Fruit fly (Drosophila melanogaster) whole organism, embryonic: Measurements from ENCODE around the gene CG15475.

Source experiments
- ATbp ChIP-seq: fragments of 200-800 bp; sonication (Bioruptor generic); optimal IDR thresholded peaks from 2 replicates; lab custom pipeline; 2017; ENCODE audit warnings: missing biosample characterization, mild to moderate bottlenecking, missing genetic modification characterization, missing genetic modification reagents
- Atf3 ChIP-seq: fragments of 200-800 bp; sonication (Bioruptor generic); optimal IDR thresholded peaks from 3 replicates; lab custom pipeline; 2016; ENCODE audit warnings: missing biosample characterization, missing genetic modification characterization
- Awh ChIP-seq: fragments of 200-800 bp; sonication (Bioruptor generic); IDR thresholded peaks from 2 replicates; pipeline ENCODE4, ENCODE4 v1.3.6; 2022; ENCODE audit warnings: missing biosample characterization, missing genetic modification characterization
- B-H2 ChIP-seq: fragments of 200-800 bp; sonication (Bioruptor generic); optimal IDR thresholded peaks from 2 replicates; lab custom pipeline; 2018; ENCODE audit warnings: missing biosample characterization, mild to moderate bottlenecking, missing genetic modification characterization
- BtbVII ChIP-seq: fragments of 200-800 bp; sonication (Bioruptor generic); optimal IDR thresholded peaks from 3 replicates; lab custom pipeline; 2017; ENCODE audit warnings: missing biosample characterization, mild to moderate bottlenecking, missing genetic modification characterization
- CG10462 ChIP-seq: fragments of 200-800 bp; sonication (Bioruptor generic); optimal IDR thresholded peaks from 2 replicates; lab custom pipeline; 2016; ENCODE audit warnings: missing biosample characterization, missing genetic modification characterization
- CG10565 ChIP-seq: fragments of 200-800 bp; sonication (Bioruptor generic); optimal IDR thresholded peaks from 3 replicates; lab custom pipeline; 2016; ENCODE audit warnings: missing biosample characterization, mild to moderate bottlenecking, missing genetic modification characterization
- CG12299 ChIP-seq: fragments of 200-800 bp; sonication (Bioruptor generic); optimal IDR thresholded peaks from 2 replicates; lab custom pipeline; 2018; ENCODE audit warnings: missing biosample characterization, mild to moderate bottlenecking, missing genetic modification characterization
- CG12744 ChIP-seq: fragments of 200-800 bp; sonication (Bioruptor generic); optimal IDR thresholded peaks from 2 replicates; lab custom pipeline; 2016; ENCODE audit warnings: missing biosample characterization, missing genetic modification characterization
- CG13424 ChIP-seq: fragments of 200-800 bp; sonication (Bioruptor generic); optimal IDR thresholded peaks from 2 replicates; lab custom pipeline; 2019; ENCODE audit warnings: missing biosample characterization, mild to moderate bottlenecking, missing genetic modification characterization, moderate library complexity
- CG15601 ChIP-seq: fragments of 200-800 bp; sonication (Bioruptor generic); optimal IDR thresholded peaks from 3 replicates; lab custom pipeline; 2019; ENCODE audit warnings: missing biosample characterization, mild to moderate bottlenecking, missing genetic modification characterization, moderate library complexity
- CG18262 ChIP-seq: fragments of 200-800 bp; optimal IDR thresholded peaks from 3 replicates; lab custom pipeline; 2019; ENCODE audit warnings: missing biosample characterization, mild to moderate bottlenecking, missing genetic modification characterization, moderate library complexity
- CG2116 ChIP-seq: fragments of 200-800 bp; sonication (Bioruptor generic); optimal IDR thresholded peaks from 3 replicates; lab custom pipeline; 2018; ENCODE audit warnings: missing biosample characterization, mild to moderate bottlenecking, missing genetic modification characterization
- CG30403 ChIP-seq: fragments of 200-800 bp; sonication (Bioruptor generic); optimal IDR thresholded peaks from 3 replicates; lab custom pipeline; 2016; ENCODE audit warnings: missing biosample characterization, missing genetic modification characterization
- CG43689 ChIP-seq: fragments of 200-800 bp; sonication (Bioruptor generic); IDR thresholded peaks from 2 replicates; pipeline ENCODE4 v1.3.6; 2022; ENCODE audit warnings: missing biosample characterization, missing genetic modification characterization
- CG4707 ChIP-seq: fragments of 200-800 bp; sonication (Bioruptor generic); optimal IDR thresholded peaks from 2 replicates; lab custom pipeline; 2018; ENCODE audit warnings: missing biosample characterization, mild to moderate bottlenecking, missing genetic modification characterization, moderate library complexity
- CG6765 ChIP-seq: fragments of 200-800 bp; sonication (Bioruptor generic); optimal IDR thresholded peaks from 3 replicates; lab custom pipeline; 2017; ENCODE audit warnings: missing biosample characterization, mild to moderate bottlenecking, missing genetic modification characterization
- CG7271 ChIP-seq: fragments of 200-800 bp; sonication (Bioruptor generic); optimal IDR thresholded peaks from 2 replicates; lab custom pipeline; 2018; ENCODE audit warnings: missing biosample characterization, mild to moderate bottlenecking, missing genetic modification characterization, moderate library complexity
- CG7928 ChIP-seq: fragments of 200-800 bp; sonication (Bioruptor generic); optimal IDR thresholded peaks from 2 replicates; lab custom pipeline; 2017; ENCODE audit warnings: missing biosample characterization, mild to moderate bottlenecking, missing genetic modification characterization
- CG9609 ChIP-seq: fragments of 200-800 bp; sonication (Bioruptor generic); optimal IDR thresholded peaks from 3 replicates; lab custom pipeline; 2016; ENCODE audit warnings: missing biosample characterization, missing genetic modification characterization
- CG9797 ChIP-seq: fragments of 200-800 bp; sonication (Bioruptor generic); optimal IDR thresholded peaks from 3 replicates; lab custom pipeline; 2018; ENCODE audit warnings: missing biosample characterization, mild to moderate bottlenecking, missing genetic modification characterization
- D19B ChIP-seq: fragments of 200-800 bp; sonication (Bioruptor generic); optimal IDR thresholded peaks from 2 replicates; lab custom pipeline; 2017; ENCODE audit warnings: missing biosample characterization, mild to moderate bottlenecking, missing genetic modification characterization
- Deaf1 ChIP-seq: fragments of 200-800 bp; optimal IDR thresholded peaks from 3 replicates; lab custom pipeline; 2019; ENCODE audit warnings: missing biosample characterization, mild to moderate bottlenecking, missing genetic modification characterization, moderate library complexity
- Dip2 ChIP-seq: fragments of 200-800 bp; sonication (Bioruptor generic); IDR thresholded peaks from 2 replicates; pipeline ENCODE4 v1.3.6; 2022; ENCODE audit warnings: missing biosample characterization, missing genetic modification characterization
- Dll ChIP-seq: fragments of 200-800 bp; sonication (Bioruptor generic); IDR thresholded peaks from 4 replicates; pipeline ENCODE4 v1.3.6; 2022; ENCODE audit warnings: missing biosample characterization, missing genetic modification characterization; ENCODE audit not compliant: partially characterized antibody
- Elba2 ChIP-seq: fragments of 200-800 bp; sonication (Bioruptor generic); optimal IDR thresholded peaks from 3 replicates; lab custom pipeline; 2016; ENCODE audit warnings: missing biosample characterization, missing genetic modification characterization
- Ets97D ChIP-seq: fragments of 200-800 bp; sonication (Bioruptor generic); optimal IDR thresholded peaks from 3 replicates; lab custom pipeline; 2016; ENCODE audit warnings: missing biosample characterization, missing genetic modification characterization
- Gsc ChIP-seq: fragments of 200-800 bp; sonication (Bioruptor generic); IDR thresholded peaks from 2 replicates; pipeline ENCODE4 v1.3.6; 2022; ENCODE audit warnings: missing biosample characterization, missing genetic modification characterization
- Hr78 ChIP-seq, 2 experiments: fragments of 200-800 bp in 1 of 2; fragments of >200 bp in 1 of 2; sonication (Bioruptor generic) in 1 of 2; optimal IDR thresholded peaks; 2 replicates each; lab custom pipeline; 2017 to 2019; ENCODE audit warnings: missing biosample characterization in 2 of 2, missing genetic modification characterization in 2 of 2, mild to moderate bottlenecking in 1 of 2, moderate library complexity in 1 of 2
- Med ChIP-seq: fragments of 200-800 bp; sonication (Bioruptor generic); peaks from one replicate; lab custom pipeline; 2016; ENCODE audit warnings: missing biosample characterization, missing genetic modification characterization, mild to moderate bottlenecking, inconsistent platforms, moderate library complexity
- NC2α ChIP-seq: fragments of 200-800 bp; sonication (Bioruptor generic); optimal IDR thresholded peaks from 2 replicates; lab custom pipeline; 2016; ENCODE audit warnings: missing biosample characterization, missing genetic modification characterization
- Ptx1 ChIP-seq: fragments of 200-800 bp; sonication (Bioruptor generic); IDR thresholded peaks from 2 replicates; pipeline ENCODE4 v1.3.6; 2022; ENCODE audit warnings: missing biosample characterization, missing genetic modification characterization
- ase ChIP-seq: fragments of 200-800 bp; sonication (Bioruptor generic); IDR thresholded peaks from 3 replicates; pipeline ENCODE4 v1.3.6; 2022; ENCODE audit warnings: missing biosample characterization, missing genetic modification characterization
- ash1 ChIP-seq: fragments of 200-800 bp; sonication (Bioruptor generic); optimal IDR thresholded peaks from 2 replicates; lab custom pipeline; 2018; ENCODE audit warnings: missing biosample characterization, mild to moderate bottlenecking, missing genetic modification characterization
- crp ChIP-seq, 2 experiments: fragments of 200-800 bp; sonication (Bioruptor generic); optimal IDR thresholded peaks; 2 replicates in 1 of 2; 3 replicates in 1 of 2; lab custom pipeline; 2017; ENCODE audit warnings: missing biosample characterization in 2 of 2, missing genetic modification characterization in 2 of 2, mild to moderate bottlenecking in 1 of 2, moderate library complexity in 1 of 2
- dati ChIP-seq: fragments of 200-800 bp; sonication (Bioruptor generic); IDR thresholded peaks from 2 replicates; pipeline ENCODE4 v1.3.6; 2022; ENCODE audit warnings: missing biosample characterization, missing genetic modification characterization
- dmrt11E ChIP-seq: fragments of 200-800 bp; sonication (Bioruptor generic); optimal IDR thresholded peaks from 3 replicates; lab custom pipeline; 2018; ENCODE audit warnings: missing biosample characterization, mild to moderate bottlenecking, missing genetic modification characterization, moderate library complexity
- gro ChIP-seq: fragments of 200-800 bp; sonication (Bioruptor generic); optimal IDR thresholded peaks from 2 replicates; lab custom pipeline; 2016; ENCODE audit warnings: missing biosample characterization, missing genetic modification characterization
- gsb-n ChIP-seq: fragments of 200-800 bp; sonication (Bioruptor generic); optimal IDR thresholded peaks from 3 replicates; lab custom pipeline; 2018; ENCODE audit warnings: missing biosample characterization, mild to moderate bottlenecking, missing genetic modification characterization
- jumu ChIP-seq: fragments of 200-800 bp; sonication (Bioruptor generic); optimal IDR thresholded peaks from 3 replicates; lab custom pipeline; 2016; ENCODE audit warnings: missing biosample characterization, missing genetic modification characterization
- lmd ChIP-seq: fragments of 200-800 bp; sonication (Bioruptor generic); IDR thresholded peaks from 2 replicates; pipeline ENCODE4 v1.3.6; 2022; ENCODE audit warnings: missing biosample characterization, missing genetic modification characterization
- lola ChIP-seq, 3 experiments: fragments of >200 bp in 2 of 3; fragments of 200-800 bp in 1 of 3; sonication (Bioruptor generic) in 1 of 3; optimal IDR thresholded peaks; 2 replicates each; lab custom pipeline; 2017 to 2019; ENCODE audit warnings: missing biosample characterization in 3 of 3, missing genetic modification characterization in 3 of 3, mild to moderate bottlenecking in 1 of 3, moderate library complexity in 1 of 3
- phol ChIP-seq: fragments of 200-800 bp; sonication (Bioruptor generic); optimal IDR thresholded peaks from 3 replicates; lab custom pipeline; 2018; ENCODE audit warnings: missing biosample characterization, mild to moderate bottlenecking, missing genetic modification characterization, moderate library complexity
- schlank ChIP-seq: fragments of 200-800 bp; sonication (Bioruptor generic); optimal IDR thresholded peaks from 2 replicates; lab custom pipeline; 2018; ENCODE audit warnings: missing biosample characterization, mild to moderate bottlenecking, missing genetic modification characterization
- shn ChIP-seq: fragments of 200-800 bp; sonication (Bioruptor generic); optimal IDR thresholded peaks from 3 replicates; lab custom pipeline; 2016; ENCODE audit warnings: missing biosample characterization, missing genetic modification characterization
- sima ChIP-seq: fragments of 200-800 bp; sonication (Bioruptor generic); optimal IDR thresholded peaks from 2 replicates; lab custom pipeline; 2016; ENCODE audit warnings: missing biosample characterization, missing genetic modification characterization
- sqz ChIP-seq: fragments of 200-800 bp; sonication (Bioruptor generic); optimal IDR thresholded peaks from 3 replicates; lab custom pipeline; 2018; ENCODE audit warnings: missing biosample characterization, mild to moderate bottlenecking, missing genetic modification characterization
- sr ChIP-seq: fragments of 200-800 bp; sonication (Bioruptor generic); IDR thresholded peaks from 3 replicates; pipeline ENCODE4 v1.3.6; 2022; ENCODE audit warnings: missing biosample characterization, missing genetic modification characterization
- tin ChIP-seq: fragments of 200-800 bp; sonication (Bioruptor generic); optimal IDR thresholded peaks from 3 replicates; lab custom pipeline; 2016; ENCODE audit warnings: missing biosample characterization, missing genetic modification characterization
- tna ChIP-seq: fragments of 200-800 bp; sonication (Bioruptor generic); IDR thresholded peaks from 2 replicates; pipeline ENCODE4 v1.3.6; 2022; ENCODE audit warnings: missing biosample characterization, missing genetic modification characterization; ENCODE audit not compliant: partially characterized antibody

CG15475 gene

DNA sequence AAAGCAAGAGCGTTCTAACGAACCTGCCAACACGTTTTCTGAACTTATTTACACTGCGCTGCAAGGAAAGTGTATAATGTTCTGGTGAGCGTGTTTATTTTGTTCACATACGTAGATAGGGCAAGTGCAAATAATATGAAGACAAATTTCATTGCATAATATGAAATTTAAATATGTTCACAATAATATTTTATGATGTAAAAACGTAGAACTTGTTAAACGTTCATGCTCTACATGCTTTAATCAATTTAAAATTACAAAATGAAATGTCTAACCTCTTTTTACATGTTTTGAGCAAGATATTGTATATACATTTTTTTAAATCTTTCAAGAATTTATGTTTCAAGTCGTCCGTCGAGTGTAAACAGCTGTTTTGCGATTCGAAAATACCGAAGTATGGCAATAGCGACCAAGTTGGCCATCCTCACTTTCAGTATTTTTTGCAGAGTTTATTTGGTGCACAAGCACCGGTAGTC, 31.1 kb downstream of the CG15475 start, which contains the start of the genes phr6-4 and CG2608 (continued):
- TF ChIP-seq shn: peak; percentile 82
- TF ChIP-seq Med: peak; percentile 97
- peak; percentile 73 for TF ChIP-seq Atf3 (GFP tag; lab: Kevin White, UChicago)
- no peak for TF ChIP-seq Hr78 (GFP tag; optimal IDR thresholded peaks at IDR 0.05; lab: Kevin White, UChicago)
- peak; percentile 76 for TF ChIP-seq Ets97D (GFP tag; lab: Kevin White, UChicago)
- TF ChIP-seq CG10565 (GFP tag; lab: Kevin White, UChicago): peak; percentile 68
- TF ChIP-seq tna (GFP tag; lab: Robert Waterston, UW): no peak
- TF ChIP-seq CG10462 (GFP tag; lab: Kevin White, UChicago): peak; percentile 84
- peak; percentile 49 for TF ChIP-seq CG7271
- no peak for TF ChIP-seq Elba2
- peak; percentile 90 for TF ChIP-seq gro
- TF ChIP-seq Awh (GFP tag; lab: Robert Waterston, UW): peak; percentile 72
- peak; percentile 95 for TF ChIP-seq phol (tag; lab: Kevin White, UChicago)
- TF ChIP-seq gsb-n: peak; percentile 90
- peak; percentile 50; the same call in 1 of the 2 replicates for TF ChIP-seq CG43689
- peak; percentile 85 for TF ChIP-seq CG6765
- TF ChIP-seq crp (GFP tag; optimal IDR thresholded peaks at IDR 0.05; lab: Kevin White, UChicago): peak; percentile 53 to 89
- TF ChIP-seq D19B (GFP tag; lab: Kevin White, UChicago): peak; percentile 84
- peak; percentile 82 for TF ChIP-seq B-H2
- peak; percentile 92 for TF ChIP-seq tin (GFP tag; lab: Kevin White, UChicago)
- no peak for TF ChIP-seq Dip2
- peak; percentile 71 for TF ChIP-seq CG7928 (GFP tag; lab: Kevin White, UChicago)
- peak; percentile 77 for TF ChIP-seq CG2116
- TF ChIP-seq CG4707 (GFP tag; lab: Kevin White, UChicago): peak; percentile 66
- peak; percentile 80 for TF ChIP-seq jumu (GFP tag; lab: Kevin White, UChicago)
- peak; percentile 92 for TF ChIP-seq CG15601 (tag; lab: Kevin White, UChicago)
- TF ChIP-seq CG12299 (tag; lab: Kevin White, UChicago): peak; percentile 91
- no peak for TF ChIP-seq sr
- peak; percentile 95 for TF ChIP-seq CG18262 (tag; lab: Kevin White, UChicago)
- TF ChIP-seq CG12744 (GFP tag; lab: Kevin White, UChicago): peak; percentile 66
- TF ChIP-seq NC2α (GFP tag; lab: Kevin White, UChicago): peak; percentile 67
- peak; percentile 87 for TF ChIP-seq Ptx1 (GFP tag; lab: Robert Waterston, UW)
- TF ChIP-seq dmrt11E: peak; percentile 94
- peak; percentile 77 for TF ChIP-seq Deaf1 (tag; lab: Kevin White, UChicago)
- TF ChIP-seq CG30403 (GFP tag; lab: Kevin White, UChicago): peak; percentile 97
- peak; percentile 89 for TF ChIP-seq sqz (GFP tag; lab: Kevin White, UChicago)
- TF ChIP-seq schlank (tag; lab: Kevin White, UChicago): peak; percentile 71
- peak; percentile 24 for TF ChIP-seq sima
- peak; percentile 90 for TF ChIP-seq lmd (GFP tag; lab: Robert Waterston, UW)
- peak; percentile 95 for TF ChIP-seq CG13424 (tag; lab: Kevin White, UChicago)
- peak; percentile 57; the same call in 1 of the 2 replicates for TF ChIP-seq dati
- TF ChIP-seq CG9609 (GFP tag; lab: Kevin White, UChicago): peak; percentile 81
- peak; percentile 89 for TF ChIP-seq BtbVII
- TF ChIP-seq ATbp (GFP tag; lab: Kevin White, UChicago): peak; percentile 85
- peak; percentile 77 for TF ChIP-seq ase (GFP tag; lab: Robert Waterston, UW)
- no peak for TF ChIP-seq Dll (GFP tag; lab: Robert Waterston, UW)
- no peak for TF ChIP-seq Gsc (GFP tag; lab: Robert Waterston, UW)
- no peak for TF ChIP-seq ash1 (GFP tag; lab: Kevin White, UChicago)
- TF ChIP-seq CG9797: peak; percentile 63
- peak in 1 of 3 experiments; percentile 94 for TF ChIP-seq lola (GFP tag; optimal IDR thresholded peaks at IDR 0.05; lab: Kevin White, UChicago)
